Fruit fly (Drosophila melanogaster): Measurements from ENCODE around the gene Sam-S.

DNA sequence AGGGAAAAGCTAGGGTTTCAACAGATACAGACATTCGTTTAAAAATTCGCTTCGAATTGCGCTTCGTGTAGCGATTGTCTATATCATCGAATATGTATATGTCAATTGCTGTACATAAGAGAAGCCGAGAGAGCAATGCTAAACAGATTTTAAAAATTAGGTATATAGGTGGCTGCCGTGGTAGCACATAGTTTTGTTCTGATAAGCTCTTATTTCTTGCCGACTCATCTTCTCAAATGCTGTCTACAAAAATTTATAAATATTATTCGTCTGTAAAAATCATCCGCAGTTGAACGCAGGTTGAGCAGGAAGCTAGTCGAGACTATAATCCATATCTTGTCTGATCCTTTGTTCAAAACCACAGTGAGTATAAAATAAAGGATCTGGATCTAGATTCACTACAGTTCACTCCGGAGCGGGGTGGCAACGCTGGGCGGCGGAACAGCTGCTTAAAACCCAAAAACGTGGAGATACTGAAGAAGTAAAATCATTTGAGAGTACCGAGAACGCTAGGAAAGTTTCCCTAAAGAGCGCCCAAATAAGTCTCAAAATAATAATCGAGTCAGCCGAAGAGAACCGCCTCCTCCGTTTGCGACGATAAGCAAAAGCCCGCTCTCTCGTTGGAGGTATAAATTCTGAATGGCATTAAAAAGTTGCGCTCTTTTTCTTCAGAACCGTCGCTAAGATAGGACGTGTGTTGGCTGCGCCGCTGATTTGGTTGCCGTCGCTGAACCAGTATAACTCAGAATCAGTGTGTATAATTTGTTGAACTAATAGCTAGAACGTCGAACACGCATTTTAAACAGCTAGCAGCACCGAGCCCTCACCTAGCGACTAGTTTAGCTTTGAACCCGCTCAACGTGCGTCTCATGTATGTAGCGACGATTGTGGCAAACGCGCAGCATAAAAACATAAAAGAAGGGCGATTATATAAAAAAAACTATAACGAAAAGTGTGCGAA, 1.1 kb downstream of the Sam-S start:
- TF ChIP-seq Dll (optimal IDR thresholded peaks at IDR 0.05) (no peak), EcR (GFP tag; optimal IDR thresholded peaks at IDR 0.05) (no peak), CG8478 (optimal IDR thresholded peaks at IDR 0.05) (no peak), psq (optimal IDR thresholded peaks at IDR 0.05) (no peak), usp (GFP tag; optimal IDR thresholded peaks at IDR 0.05) (no peak), pan (optimal IDR thresholded peaks at IDR 0.05) (no peak)

Measured in whole organism.